Worm (Caenorhabditis elegans): ENCODE data around the gene dod-23.

dod-23 gene

ce11 chrII:8386897-8387296 is 12.1 kb downstream of the dod-23 start (continued):
- TF ChIP-seq lin-1 (GFP tag; IDR thresholded peaks at IDR 0.05) = no peak
- TF ChIP-seq lsy-2 (tag; optimal IDR thresholded peaks at IDR 0.05) = no peak
- no peak for TF ChIP-seq lin-13 (GFP tag; optimal IDR thresholded peaks at IDR 0.05)
- no peak for TF ChIP-seq snpc-4 (tag; optimal IDR thresholded peaks at IDR 0.05)
- TF ChIP-seq gei-8 (GFP tag; optimal IDR thresholded peaks at IDR 0.05) = no peak
- TF ChIP-seq mxl-3 (GFP tag; optimal IDR thresholded peaks at IDR 0.05) = no peak
- TF ChIP-seq saeg-2 (GFP tag; IDR thresholded peaks at IDR 0.05) = peak; percentile 57; the same call in 1 of the 2 replicates
- peak; percentile 1 for TF ChIP-seq nhr-10 (tag; optimal IDR thresholded peaks at IDR 0.05)
- no peak for TF ChIP-seq rbr-2 (tag; optimal IDR thresholded peaks at IDR 0.05)
- TF ChIP-seq mdl-1 (tag; optimal IDR thresholded peaks at IDR 0.05) = no peak
- no peak for TF ChIP-seq pha-4 (GFP tag; IDR thresholded peaks at IDR 0.05)
- no peak for TF ChIP-seq pha-4 (tag; optimal IDR thresholded peaks at IDR 0.05)
- no peak for TF ChIP-seq zfp-2 (tag; optimal IDR thresholded peaks at IDR 0.05)
- TF ChIP-seq Y75B8A.6 (GFP tag; IDR thresholded peaks at IDR 0.05) = no peak
- TF ChIP-seq spr-3 (GFP tag; optimal IDR thresholded peaks at IDR 0.05) = no peak
- peak in 1 of 2 experiments; percentile 13 for TF ChIP-seq unc-62 (GFP tag; optimal IDR thresholded peaks at IDR 0.05 in 1 of 2)
- no peak for TF ChIP-seq unc-62 (tag; optimal IDR thresholded peaks at IDR 0.05)
- peak; percentile 80 for TF ChIP-seq pqm-1 (tag; optimal IDR thresholded peaks at IDR 0.05)
- TF ChIP-seq madf-9 (GFP tag; conservative IDR thresholded peaks at IDR 0.05) = no peak
- TF ChIP-seq spr-1 (tag; optimal IDR thresholded peaks at IDR 0.05) = no peak
- TF ChIP-seq nhr-11 (tag; optimal IDR thresholded peaks at IDR 0.05) = no peak
- TF ChIP-seq ZK546.5 (tag; optimal IDR thresholded peaks at IDR 0.05) = no peak
- TF ChIP-seq php-3 (GFP tag; IDR thresholded peaks at IDR 0.05) = peak; percentile 84
- no peak for TF ChIP-seq aha-1 (tag)
- TF ChIP-seq nhr-77 (tag; optimal IDR thresholded peaks at IDR 0.05) = no peak
- no peak for TF ChIP-seq unc-39 (tag; optimal IDR thresholded peaks at IDR 0.05)
- TF ChIP-seq daf-12 (tag; optimal IDR thresholded peaks at IDR 0.05) = no peak
- TF ChIP-seq dpl-1 (GFP tag; optimal IDR thresholded peaks at IDR 0.05) = no peak
- no peak for TF ChIP-seq F49E8.2 (tag; optimal IDR thresholded peaks at IDR 0.05; ENCODE audit: borderline replicate concordance)
- no peak for TF ChIP-seq ztf-11 (tag; optimal IDR thresholded peaks at IDR 0.05)
- no peak for TF ChIP-seq fkh-10 (GFP tag; optimal IDR thresholded peaks at IDR 0.05)
- TF ChIP-seq mep-1 (tag; optimal IDR thresholded peaks at IDR 0.05) = no peak
- no peak for TF ChIP-seq nhr-42 (GFP tag; IDR thresholded peaks at IDR 0.05)
- TF ChIP-seq ama-1 (optimal IDR thresholded peaks at IDR 0.05) = no peak
- TF ChIP-seq lir-3 (tag; optimal IDR thresholded peaks at IDR 0.05) = no peak

- no peak for TF ChIP-seq hlh-11 (tag; optimal IDR thresholded peaks at IDR 0.05)
- TF ChIP-seq F10B5.3 (tag; optimal IDR thresholded peaks at IDR 0.05) = no peak
- no peak for TF ChIP-seq D1046.2 (GFP tag; IDR thresholded peaks at IDR 0.05)
- no peak for TF ChIP-seq ZK546.5 (tag; optimal IDR thresholded peaks at IDR 0.05)
- TF ChIP-seq madf-9 (GFP tag; conservative IDR thresholded peaks at IDR 0.05) = no peak
- TF ChIP-seq nhr-48 (tag; optimal IDR thresholded peaks at IDR 0.05) = no peak
- no peak for TF ChIP-seq Y48G9A.11 (GFP tag; IDR thresholded peaks at IDR 0.05)
- no peak for TF ChIP-seq lir-3 (tag; optimal IDR thresholded peaks at IDR 0.05)
- TF ChIP-seq lin-1 (GFP tag; IDR thresholded peaks at IDR 0.05) = no peak
- TF ChIP-seq pqm-1 (tag; optimal IDR thresholded peaks at IDR 0.05) = peak; percentile 18
- TF ChIP-seq zip-11 (GFP tag; IDR thresholded peaks at IDR 0.05) = no peak
- TF ChIP-seq nhr-237 (tag; optimal IDR thresholded peaks at IDR 0.05) = no peak
- TF ChIP-seq nhr-6 (tag; optimal IDR thresholded peaks at IDR 0.05) = no peak
- no peak for TF ChIP-seq snpc-1.2 (GFP tag; IDR thresholded peaks at IDR 0.05)
- TF ChIP-seq skn-1 (tag; optimal IDR thresholded peaks at IDR 0.05) = no peak
- no peak for TF ChIP-seq dmd-8 (GFP tag; IDR thresholded peaks at IDR 0.05)
- peak in 1 of 2 experiments; percentile 56 for TF ChIP-seq lsy-2 (tag; optimal IDR thresholded peaks at IDR 0.05)
- TF ChIP-seq nhr-28 (tag; optimal IDR thresholded peaks at IDR 0.05) = peak; percentile 29
- no peak for TF ChIP-seq hmg-1.1 (GFP tag; IDR thresholded peaks at IDR 0.05)
- TF ChIP-seq gei-8 (GFP tag; optimal IDR thresholded peaks at IDR 0.05) = no peak
- TF ChIP-seq mdl-1 (tag; optimal IDR thresholded peaks at IDR 0.05) = no peak
These were observed 13.4 kb downstream of the dod-23 start for ce11 chrII:8385561-8385960.
